Fruit fly (Drosophila melanogaster) whole organism, wandering third instar larva: ENCODE results near the gene CG11601.

Experiments used
- Hnf4 ChIP-seq: fragments of 200-800 bp; sonication (Bioruptor generic); optimal IDR thresholded peaks from 2 replicates; lab custom pipeline; 2016; ENCODE audit warnings: missing biosample characterization, mild to moderate bottlenecking, missing genetic modification characterization
- dmrt93B ChIP-seq: fragments of 200-800 bp; sonication (Bioruptor generic); optimal IDR thresholded peaks from 2 replicates; lab custom pipeline; 2018; ENCODE audit warnings: missing biosample characterization, mild to moderate bottlenecking, missing genetic modification characterization
- psq ChIP-seq: fragments of 200-800 bp; sonication (Bioruptor generic); optimal IDR thresholded peaks from 3 replicates; lab custom pipeline; 2017; ENCODE audit warnings: missing biosample characterization, mild to moderate bottlenecking, missing genetic modification characterization, moderate library complexity
- sv ChIP-seq: fragments of 200-800 bp; sonication (Bioruptor generic); optimal IDR thresholded peaks from 3 replicates; lab custom pipeline; 2016; ENCODE audit warnings: missing biosample characterization, missing genetic modification characterization
- usp ChIP-seq: fragments of >200 bp; optimal IDR thresholded peaks from 2 replicates; lab custom pipeline; 2017; ENCODE audit warnings: missing biosample characterization, missing genetic modification characterization

DNA sequence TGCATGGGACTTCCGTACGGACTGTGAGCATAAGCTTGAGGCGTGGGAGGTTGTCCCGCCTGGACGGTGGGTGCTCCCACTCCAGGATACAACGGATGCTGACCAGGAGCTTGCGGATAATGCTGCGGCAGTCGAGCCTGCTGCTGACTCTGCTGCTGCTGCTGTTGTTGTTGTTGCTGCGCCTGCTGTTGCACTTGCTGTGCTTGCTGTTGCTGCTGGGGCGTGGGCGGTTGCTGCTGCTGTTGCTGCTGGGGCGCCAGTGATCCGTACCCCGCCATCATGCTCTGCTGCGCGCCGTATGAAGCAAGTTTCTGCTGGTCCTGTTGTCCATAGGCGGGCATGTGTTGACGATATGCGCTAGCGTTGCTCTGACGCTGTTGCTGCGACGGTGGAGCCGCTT is 41.7 kb downstream of the CG11601 start:
- no peak for TF ChIP-seq sv (GFP tag; lab: Kevin White, UChicago)
- no peak for TF ChIP-seq psq (GFP tag; lab: Kevin White, UChicago)
- TF ChIP-seq usp (GFP tag; lab: Kevin White, UChicago) = no peak
- TF ChIP-seq Hnf4 (GFP tag; lab: Kevin White, UChicago) = no peak
- no peak for TF ChIP-seq dmrt93B (GFP tag; lab: Kevin White, UChicago)
